Worm (Caenorhabditis elegans) whole organism, dauer: ENCODE data around the gene F19G12.9.
A peak's percentile ranks its signal among the peaks of the same experiment; 100 is the strongest.
"Not testable (repeated sequence)": the region's sequence is repeated elsewhere in the genome, so short reads cannot be mapped to it uniquely, and the experiment has no call there.

Source experiments
- unc-62 ChIP-seq: sonication (generic microtip); optimal IDR thresholded peaks from 2 replicates; lab custom pipeline; 2017; ENCODE audit warnings: missing biosample characterization, missing genetic modification reagents, missing genetic modification characterization

The F19G12.9 gene

DNA sequence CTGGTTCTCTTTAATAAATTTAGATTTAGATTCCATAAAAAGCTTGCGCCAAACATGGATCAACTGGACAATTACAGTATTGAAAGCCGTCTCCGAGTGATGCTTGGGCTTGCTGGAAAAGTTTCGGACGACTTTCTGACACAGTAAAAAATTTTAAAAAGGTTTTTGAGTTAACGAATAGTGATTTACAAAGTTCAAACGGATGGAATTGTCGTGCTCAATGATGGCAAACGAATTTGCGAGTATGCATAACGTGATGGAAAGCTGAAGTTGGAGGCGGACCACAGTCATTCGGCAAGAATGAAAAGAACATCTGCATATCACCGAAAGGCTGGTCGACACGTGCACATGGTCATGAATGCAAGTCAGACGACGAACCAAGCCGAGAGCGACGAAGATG is 15.0 kb upstream of the F19G12.9 start, which contains the start of gene ZK402.1:
TSS of gene ZK402.1 (plus strand) at position 301 of the 400 bp plus-strand sequence.
- TF ChIP-seq unc-62: not testable (repeated sequence)

DNA sequence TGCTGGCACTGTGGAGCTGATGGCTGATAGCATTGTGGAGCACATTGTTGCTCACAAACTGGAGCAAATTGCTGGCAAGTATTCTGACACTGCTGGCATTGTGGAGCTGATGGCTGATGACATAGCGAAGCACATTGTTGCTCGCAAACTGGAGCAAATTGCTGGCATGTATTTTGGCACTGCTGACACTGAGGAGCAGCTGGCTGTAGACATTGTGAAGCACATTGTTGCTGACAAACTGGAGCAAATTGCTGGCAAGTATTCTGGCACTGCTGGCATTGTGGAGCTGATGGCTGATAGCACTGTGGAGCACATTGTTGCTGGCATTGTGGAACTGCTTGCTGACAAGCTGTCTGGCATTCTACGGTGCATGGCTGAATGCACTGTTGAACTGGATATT is 9.8 kb upstream of the F19G12.9 start:
- no peak for TF ChIP-seq unc-62

DNA sequence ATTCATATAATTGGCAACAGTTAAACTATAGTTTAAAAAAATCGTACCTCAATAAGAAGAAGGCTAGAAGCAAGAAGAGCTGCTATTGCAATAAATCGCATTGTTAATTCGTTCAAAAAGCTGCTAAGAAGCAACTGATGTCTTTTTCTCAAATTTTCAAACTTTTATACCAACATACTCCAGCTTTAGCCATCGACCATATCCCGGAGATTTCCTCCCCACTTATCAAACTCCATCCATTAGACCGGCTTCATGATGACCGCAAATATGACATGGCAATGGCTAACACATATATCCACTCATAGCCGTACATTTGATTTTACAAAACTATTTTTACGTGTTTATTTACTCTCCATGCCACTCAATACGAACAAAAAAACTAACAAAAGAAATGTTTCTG is 8.5 kb upstream of the F19G12.9 start, which contains the start of gene abu-2:
TSS of gene abu-2 (minus strand) at position 101 of the 400 bp plus-strand sequence.
- TF ChIP-seq unc-62: no peak

DNA sequence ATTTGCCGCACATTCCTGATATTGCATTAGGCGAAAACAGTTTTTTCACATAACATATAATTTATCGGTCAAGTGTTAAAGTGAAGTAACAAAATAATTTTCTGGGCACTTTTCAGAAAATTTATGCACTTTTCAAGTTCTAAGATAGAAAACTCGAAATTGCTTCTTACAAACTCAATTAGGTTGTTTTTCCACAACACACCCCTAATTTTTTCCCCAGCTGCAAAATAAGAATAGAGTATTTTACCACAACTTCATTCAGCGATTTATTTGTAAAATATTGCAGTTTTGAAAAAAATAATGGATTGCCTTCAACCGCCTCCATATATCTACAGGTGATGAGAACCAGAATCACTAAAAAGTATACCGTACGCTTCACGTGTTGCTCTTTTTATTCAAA is 6.2 kb upstream of the F19G12.9 start, which contains the start of gene srh-19:
TSS of gene srh-19 (plus strand) at position 301 of the 400 bp plus-strand sequence.
- no peak for TF ChIP-seq unc-62

DNA sequence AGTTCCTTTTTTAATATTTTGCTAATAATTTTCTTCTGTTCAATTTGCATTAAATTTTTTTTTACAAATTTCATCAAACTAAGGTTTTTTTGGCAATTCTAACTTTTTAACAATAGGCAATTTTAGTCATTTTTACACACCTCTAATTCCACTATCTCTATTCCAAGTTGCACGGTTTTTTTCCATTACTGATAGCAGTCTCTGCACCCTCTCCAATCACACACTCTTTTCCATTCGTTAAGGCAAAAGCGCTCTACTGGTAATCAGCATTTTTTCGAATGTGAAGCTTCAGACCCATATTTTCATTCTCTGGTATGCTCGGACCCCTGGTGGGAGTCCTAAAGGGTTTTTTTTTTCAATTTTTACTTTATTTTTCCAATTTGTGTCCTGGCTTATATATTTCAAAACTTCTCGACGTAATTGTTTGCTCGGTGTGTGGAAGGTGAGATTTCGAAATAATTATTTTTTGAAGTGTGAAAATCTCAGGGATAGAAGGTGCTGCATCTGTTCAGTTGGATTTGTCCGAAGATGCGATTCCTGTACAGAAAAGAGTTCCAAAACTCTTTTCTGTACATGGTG is 2.1 kb upstream of the F19G12.9 start, which contains the start of the genes F19G12.4 and F19G12.8:
TSS of gene F19G12.4 (plus strand) at position 529 of the 579 bp plus-strand sequence.
TSS of gene F19G12.8 (plus strand) at position 545 of the 579 bp plus-strand sequence.
- no peak for TF ChIP-seq unc-62

DNA sequence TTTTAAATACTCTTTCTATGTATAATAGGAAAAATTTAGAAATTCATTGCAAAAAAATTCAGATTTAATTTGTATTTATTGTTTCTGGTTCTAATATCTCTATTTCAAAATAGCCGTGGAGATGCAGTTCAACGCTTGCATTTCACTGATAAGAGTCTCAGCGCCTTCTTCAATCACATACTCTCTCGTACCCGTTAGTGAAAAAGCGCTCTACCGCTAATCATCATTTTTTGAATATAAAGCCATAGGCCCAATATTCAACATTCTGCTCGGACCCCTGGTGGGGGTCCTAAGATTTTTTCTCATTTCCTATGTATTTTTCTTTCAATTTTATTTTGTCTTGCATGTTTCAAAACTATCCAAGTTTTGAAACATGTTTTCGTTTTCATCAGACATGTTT is 1.5 kb downstream of the F19G12.9 start:
- no peak for TF ChIP-seq unc-62

DNA sequence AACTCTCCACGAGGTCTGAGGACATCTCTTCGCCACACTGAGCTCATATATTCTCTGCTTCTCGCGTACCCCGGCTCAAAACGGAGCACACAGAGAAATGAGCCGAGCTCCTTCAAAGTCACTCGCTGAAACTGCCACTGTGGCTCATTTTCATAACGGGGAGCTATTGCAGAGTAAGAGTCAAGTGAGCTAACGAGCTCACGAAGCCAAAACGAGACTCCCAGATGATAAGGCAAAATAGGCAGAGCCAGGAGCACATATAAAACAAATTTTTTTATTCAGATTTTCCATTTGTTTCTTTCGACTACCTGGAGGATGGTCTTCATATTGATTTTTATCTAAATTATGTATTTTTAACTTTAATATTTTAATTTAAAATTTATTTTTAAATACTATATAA is 5.5 kb downstream of the F19G12.9 start, which contains the start of gene F19G12.3:
TSS of gene F19G12.3 (plus strand) at position 301 of the 400 bp plus-strand sequence.
- no peak for TF ChIP-seq unc-62

DNA sequence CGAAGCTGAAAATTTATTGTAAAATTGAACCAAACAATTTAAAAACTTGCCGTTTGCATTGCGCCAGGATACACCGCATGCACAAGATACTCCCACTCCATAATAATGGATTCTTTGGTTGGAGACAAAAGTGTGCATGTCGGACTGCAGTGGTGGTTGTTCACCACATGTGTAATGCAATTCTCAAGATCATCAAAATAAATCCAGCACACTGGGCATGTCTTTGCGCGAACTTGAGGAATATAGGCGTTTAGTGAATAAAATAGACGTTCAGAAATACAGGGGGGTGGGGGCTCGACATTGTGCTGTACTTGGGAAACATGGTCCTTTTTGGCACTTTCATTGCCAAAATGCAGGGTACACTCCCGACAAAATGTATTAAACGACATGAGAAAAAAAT is 7.4 kb downstream of the F19G12.9 start, which contains the start of gene F19G12.11:
TSS of gene F19G12.11 (minus strand) at position 101 of the 400 bp plus-strand sequence.
- no peak for TF ChIP-seq unc-62

DNA sequence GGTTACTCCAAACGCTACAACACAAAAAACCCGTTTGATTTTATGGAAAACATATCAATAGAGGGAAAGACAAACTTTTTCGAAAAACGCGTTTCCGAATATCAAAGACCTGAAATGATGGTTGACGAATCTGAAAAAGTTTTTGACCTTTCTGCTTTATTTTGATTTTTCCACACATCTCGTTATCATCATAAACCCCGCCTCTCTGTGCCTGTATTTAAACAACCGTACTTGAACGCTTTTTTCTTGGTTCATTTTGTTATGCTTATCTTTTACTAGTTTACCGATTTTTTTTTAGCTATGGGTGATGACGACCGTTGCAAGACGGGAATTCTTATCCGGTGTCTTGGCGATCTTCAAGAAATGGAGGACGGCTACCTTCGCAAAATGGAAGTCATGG is 11.7 kb downstream of the F19G12.9 start, which contains the start of gene F19G12.1:
TSS of gene F19G12.1 (plus strand) at position 301 of the 400 bp plus-strand sequence.
- TF ChIP-seq unc-62: not testable (repeated sequence)

DNA sequence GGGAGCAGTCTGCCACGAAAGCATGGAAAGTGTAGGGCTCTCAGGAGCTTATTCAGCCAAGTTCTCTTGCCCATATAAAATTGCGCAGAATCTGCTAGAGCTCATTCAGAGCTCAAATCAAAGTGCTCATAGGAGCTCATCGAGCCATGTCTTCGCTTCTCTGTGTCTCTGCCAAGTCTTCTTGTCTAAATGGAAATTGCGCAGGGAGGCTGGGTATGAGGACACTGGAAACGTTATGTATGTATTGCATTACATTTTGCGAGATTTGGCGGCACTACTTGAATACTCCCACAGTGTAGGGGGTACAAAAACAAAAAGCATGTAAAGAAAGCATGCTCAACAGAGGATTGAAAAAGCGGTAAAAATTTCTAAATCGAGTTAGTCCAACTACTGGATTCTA is 18.1 kb downstream of the F19G12.9 start:
- no peak for TF ChIP-seq unc-62

DNA sequence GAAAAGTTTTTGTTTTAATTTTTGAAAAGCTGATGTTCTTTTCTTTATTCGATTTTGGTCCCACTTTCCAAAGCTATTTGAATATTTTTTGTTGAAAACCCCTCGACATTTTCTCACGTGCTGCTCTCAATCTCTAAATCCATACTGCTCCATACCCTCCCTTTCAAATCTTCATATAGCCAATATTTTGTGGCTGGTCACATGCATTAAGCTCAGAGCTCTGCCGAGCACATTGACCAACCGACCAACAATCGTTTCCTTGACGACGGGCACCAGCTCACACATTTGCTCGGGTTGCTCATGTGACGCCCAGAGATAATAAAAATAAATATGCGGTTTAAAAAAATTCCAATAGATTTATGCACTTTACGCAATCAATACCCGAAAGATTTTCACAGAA is 19.9 kb downstream of the F19G12.9 start:
- no peak for TF ChIP-seq unc-62

DNA sequence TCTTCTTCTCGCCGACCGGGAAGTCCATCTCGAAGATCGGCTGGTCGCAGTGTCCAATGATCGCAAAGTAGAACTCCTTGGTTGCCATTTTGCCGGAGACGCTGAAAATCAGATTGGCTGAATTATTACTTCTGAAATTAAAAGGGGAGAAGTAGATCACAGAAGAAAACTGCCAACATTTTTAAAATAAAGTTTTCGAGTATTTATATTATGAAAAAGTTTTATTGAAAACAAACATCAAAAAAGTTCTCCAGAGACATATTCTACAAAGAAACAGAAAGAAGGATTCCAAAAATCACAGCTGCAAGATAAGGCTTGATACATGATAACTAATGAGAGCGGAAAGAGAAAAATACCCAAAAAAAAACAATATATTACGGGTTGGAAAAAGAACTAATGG is 21.1 kb downstream of the F19G12.9 start, which contains the start of gene sedl-1:
TSS of gene sedl-1 (minus strand) at position 101 of the 400 bp plus-strand sequence.
- no peak for TF ChIP-seq unc-62

DNA sequence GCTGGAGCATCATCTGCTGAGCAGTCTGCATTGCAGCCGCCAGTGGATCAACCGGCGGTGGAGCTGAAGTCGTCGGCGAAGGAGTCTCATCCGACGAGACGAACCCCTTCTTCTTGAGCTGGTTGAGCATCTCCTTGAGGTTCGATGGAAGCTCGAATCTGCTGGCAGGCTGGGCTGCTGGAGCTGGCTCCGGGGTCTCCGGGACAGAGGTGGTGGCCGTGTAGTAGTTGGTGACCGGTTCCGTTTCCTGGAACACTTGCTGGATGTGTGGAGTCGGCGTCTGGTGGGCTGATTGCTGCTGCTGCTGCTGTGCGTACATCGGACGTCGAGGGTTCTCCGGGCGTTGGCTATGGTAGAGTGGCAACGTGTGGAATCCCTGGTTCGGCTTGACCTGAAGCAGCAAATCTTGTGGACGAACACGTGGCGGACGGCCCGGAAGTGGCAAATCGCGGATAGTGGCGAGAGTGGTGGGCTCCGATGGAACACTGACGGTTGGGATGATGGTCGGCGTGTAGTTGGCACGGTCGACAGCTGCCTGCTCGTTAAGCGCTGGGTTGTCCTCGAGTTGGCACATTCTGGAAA is 22.7 kb downstream of the F19G12.9 start:
- TF ChIP-seq unc-62: no peak

DNA sequence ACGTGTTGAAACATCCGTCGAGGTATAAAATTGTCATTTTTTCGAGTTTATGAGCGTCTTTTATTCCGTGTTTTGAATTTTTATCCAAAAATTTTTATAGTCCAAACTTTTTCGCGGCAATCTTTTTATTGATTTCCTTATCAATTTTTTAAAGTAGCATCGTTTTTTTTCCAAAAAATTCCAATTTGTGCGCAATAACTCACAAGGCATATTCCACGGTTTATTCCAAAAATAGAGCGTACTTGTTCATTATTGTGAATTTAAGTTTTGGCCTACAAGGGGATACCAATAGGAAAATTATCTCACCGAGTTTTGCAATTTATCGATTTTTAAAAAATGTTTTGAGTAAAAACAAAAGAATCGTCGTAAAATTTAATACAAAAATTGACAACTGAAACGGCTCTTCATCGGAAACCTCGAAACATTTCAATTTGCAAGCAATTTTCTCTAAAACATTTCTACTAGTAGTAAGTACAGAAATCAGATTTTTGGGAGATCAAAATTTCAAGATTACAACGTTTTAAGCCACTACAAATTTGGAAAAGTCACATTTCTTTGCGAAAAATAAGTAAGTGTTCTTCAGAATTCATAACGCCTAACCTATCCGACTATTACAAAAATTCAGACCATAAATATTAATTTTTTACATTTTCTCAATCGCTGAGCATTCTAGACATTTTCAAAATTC is 24.7 kb downstream of the F19G12.9 start:
- no peak for TF ChIP-seq unc-62

DNA sequence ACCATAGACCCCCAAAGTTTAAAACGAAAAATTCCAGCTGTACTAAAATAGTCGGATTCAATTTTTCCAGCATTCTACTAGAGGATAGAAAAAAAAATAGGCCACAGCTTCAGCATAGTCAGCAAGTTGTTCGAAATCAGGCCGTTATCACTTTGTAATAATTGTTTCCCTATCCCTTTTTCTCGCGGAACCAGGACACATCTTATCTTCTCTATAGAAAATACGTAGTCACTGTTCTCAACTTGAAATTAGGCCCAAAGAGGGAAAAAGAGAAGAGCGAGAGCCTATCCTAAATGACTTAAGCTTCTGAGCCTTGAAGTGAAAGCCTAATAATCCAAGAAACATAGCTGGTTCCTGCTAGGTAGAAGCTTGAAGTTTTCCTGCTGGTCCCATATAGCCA is 26.7 kb downstream of the F19G12.9 start:
- no peak for TF ChIP-seq unc-62

DNA sequence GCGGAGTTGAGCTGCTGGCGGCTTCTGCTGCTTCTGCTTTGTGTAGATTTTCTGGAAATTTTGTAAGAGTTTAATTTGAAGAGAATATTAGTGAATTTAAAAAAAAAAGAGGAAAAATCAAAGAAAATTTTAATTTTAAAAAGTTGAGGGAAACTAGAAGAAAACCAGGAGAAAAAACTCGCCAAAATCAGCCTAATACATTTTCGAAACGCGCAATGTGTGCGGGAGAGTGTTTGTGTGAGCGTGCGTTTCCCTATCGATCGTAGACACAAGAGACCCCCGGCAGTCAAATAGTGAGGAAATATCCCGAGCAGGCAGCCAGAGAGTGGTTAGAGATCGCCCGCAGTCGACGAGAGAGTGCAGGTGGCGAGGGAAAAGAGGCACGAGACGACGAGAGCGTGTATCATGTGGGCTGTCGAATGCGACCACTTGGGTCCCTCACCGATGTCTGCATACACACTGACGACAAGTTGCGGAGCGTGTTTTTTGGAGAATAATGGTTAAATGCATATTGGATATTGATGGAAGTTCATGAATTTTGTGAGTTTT is 27.7 kb downstream of the F19G12.9 start, which contains the start of gene zfp-3:
TSS of gene zfp-3 (minus strand) at position 51 of the 549 bp plus-strand sequence.
- TF ChIP-seq unc-62: peak; percentile 5

DNA sequence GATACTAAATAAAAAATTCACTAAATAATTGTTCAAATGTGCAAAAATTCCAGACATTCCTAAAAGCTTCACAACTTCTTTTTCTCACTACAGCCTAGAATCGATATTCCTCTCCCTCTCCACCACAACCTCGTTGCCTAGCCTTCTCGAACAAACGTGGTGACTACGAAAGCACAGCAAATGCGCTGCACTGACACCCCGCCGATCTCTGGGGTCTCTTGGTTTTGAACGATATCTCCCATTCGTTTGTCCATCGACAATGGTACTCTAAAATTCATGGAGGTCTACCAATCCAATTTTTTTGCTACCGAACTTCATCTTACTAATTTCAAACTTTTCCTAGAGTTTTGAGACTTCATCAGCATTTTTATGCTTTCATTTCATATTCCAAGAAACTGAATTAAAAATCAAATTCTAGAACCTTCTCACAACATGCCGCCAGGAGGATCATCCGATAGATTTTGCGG is 31.4 kb downstream of the F19G12.9 start, which contains the start of gene W05H7.1:
TSS of gene W05H7.1 (plus strand) at position 417 of the 467 bp plus-strand sequence.
- TF ChIP-seq unc-62: no peak
